Fruit fly (Drosophila melanogaster): ENCODE results near the gene SkpA.

DNA sequence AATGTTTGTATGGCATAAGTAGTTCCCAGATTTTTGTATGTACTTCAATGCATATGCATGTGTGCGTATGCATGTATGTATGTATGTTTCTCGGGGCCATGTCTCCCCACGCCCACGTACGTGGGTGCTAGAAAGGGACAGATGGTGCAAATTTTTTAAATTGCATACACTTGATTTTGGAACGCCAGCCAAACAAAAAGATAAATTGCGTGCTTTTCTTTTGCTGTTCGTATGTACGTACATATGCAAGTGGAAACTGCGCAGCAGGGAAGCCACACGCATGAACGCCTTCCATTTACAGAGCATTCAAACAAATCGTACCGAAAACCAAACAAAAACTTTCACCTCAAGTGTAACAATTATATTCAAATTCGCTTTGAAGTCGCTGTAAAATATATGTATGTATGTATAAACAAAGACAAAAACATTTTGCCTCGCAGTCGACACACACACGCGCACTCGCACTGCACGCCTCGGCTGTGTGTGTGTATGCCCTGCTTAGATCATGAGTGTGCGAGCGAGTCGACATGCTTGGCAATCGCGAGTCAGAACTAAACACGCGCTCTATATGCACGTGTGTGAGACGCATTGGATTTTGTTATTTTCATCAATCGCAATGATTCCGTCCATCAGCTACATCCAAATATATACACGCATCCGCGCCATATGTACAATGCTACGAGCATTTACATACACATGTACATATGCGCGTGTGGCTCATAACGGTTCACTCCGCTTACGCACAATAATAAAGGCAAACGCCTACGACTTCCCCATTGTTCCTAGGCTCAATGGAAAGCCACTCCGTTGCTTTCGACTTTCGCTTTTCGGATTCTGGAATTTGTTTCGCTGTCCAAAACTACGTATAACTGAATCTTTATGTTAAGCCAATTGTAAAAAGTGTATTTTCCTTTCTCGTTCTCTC is 19.0 kb upstream of the SkpA start:
- TF ChIP-seq CG5204 (GFP tag; optimal IDR thresholded peaks at IDR 0.05): no peak
- TF ChIP-seq CG33017 (tag; optimal IDR thresholded peaks at IDR 0.05): no peak
- peak; percentile 78 for TF ChIP-seq tj (GFP tag; optimal IDR thresholded peaks at IDR 0.05)
- no peak for TF ChIP-seq cnc (optimal IDR thresholded peaks at IDR 0.05)
- no peak for TF ChIP-seq CG7101 (tag; optimal IDR thresholded peaks at IDR 0.05)
- no peak for TF ChIP-seq kay (GFP tag; ENCODE audit: borderline replicate concordance)
- peak; percentile 74 for TF ChIP-seq ovo (GFP tag; optimal IDR thresholded peaks at IDR 0.05)
- peak; percentile 12 for TF ChIP-seq cic (GFP tag; optimal IDR thresholded peaks at IDR 0.05)

Measured in whole organism, adult.